Fruit fly (Drosophila melanogaster): ENCODE data around the gene Eaat1.

Gene Eaat1

dm6 chr2L:9388013-9388605, 54.7 kb downstream of the Eaat1 start (continued):
- TF ChIP-seq NC2β (GFP tag; optimal IDR thresholded peaks at IDR 0.05) (peak; percentile 29), CG6791 (GFP tag; IDR thresholded peaks at IDR 0.05; ENCODE audit: partially characterized antibody) (no peak), ase (GFP tag; IDR thresholded peaks at IDR 0.05) (0 out of 3 replicates have a peak, but pooled peaks have one; percentile 27), crc (GFP tag; optimal IDR thresholded peaks at IDR 0.05) (peak; percentile 50), CG3838 (GFP tag; optimal IDR thresholded peaks at IDR 0.05) (no peak), usp (GFP tag; optimal IDR thresholded peaks at IDR 0.05) (no peak), CG15073 (GFP tag; optimal IDR thresholded peaks at IDR 0.05) (no peak), vfl (GFP tag; optimal IDR thresholded peaks at IDR 0.05) (peak; percentile 81), ken (GFP tag; IDR thresholded peaks at IDR 0.05) (0 out of 3 replicates have a peak, but pooled peaks have one; percentile 54), ssp (GFP tag; IDR thresholded peaks at IDR 0.05) (no peak), CG1602 (GFP tag; optimal IDR thresholded peaks at IDR 0.05) (peak; percentile 34), H2.0 (GFP tag; IDR thresholded peaks at IDR 0.05) (peak; percentile 68), eve (GFP tag; optimal IDR thresholded peaks at IDR 0.05) (peak in 1 of 2 experiments; percentile 31), CG1832 (GFP tag; optimal IDR thresholded peaks at IDR 0.05) (no peak), Rx (GFP tag; IDR thresholded peaks at IDR 0.05) (no peak), CG3407 (GFP tag; optimal IDR thresholded peaks at IDR 0.05) (no peak), Scr (GFP tag; IDR thresholded peaks at IDR 0.05; ENCODE audit: partially characterized antibody) (no peak), so (GFP tag; IDR thresholded peaks at IDR 0.05) (peak; percentile 76; the same call in 2 of the 3 replicates), Hr78 (GFP tag; optimal IDR thresholded peaks at IDR 0.05) (no peak), unpg (GFP tag; optimal IDR thresholded peaks at IDR 0.05) (peak; percentile 76), CG12219 (GFP tag; optimal IDR thresholded peaks at IDR 0.05) (peak; percentile 21), tin (GFP tag; optimal IDR thresholded peaks at IDR 0.05) (peak; percentile 54), HmgZ (tag; optimal IDR thresholded peaks at IDR 0.05) (peak; percentile 64), CG9932 (GFP tag; IDR thresholded peaks at IDR 0.05) (peak; percentile 93), ro (GFP tag; IDR thresholded peaks at IDR 0.05) (peak; percentile 26; the same call in 1 of the 2 replicates), CG4328 (GFP tag; optimal IDR thresholded peaks at IDR 0.05) (no peak), PHDP (tag; optimal IDR thresholded peaks at IDR 0.05) (peak; percentile 69), Dip2 (GFP tag; IDR thresholded peaks at IDR 0.05) (no peak), Dp (GFP tag; optimal IDR thresholded peaks at IDR 0.05) (no peak), CG9727 (GFP tag; optimal IDR thresholded peaks at IDR 0.05) (peak; percentile 57), Mes4 (GFP tag; optimal IDR thresholded peaks at IDR 0.05) (peak; percentile 45), z (GFP tag; IDR thresholded peaks at IDR 0.05) (no peak), CG7987 (GFP tag; optimal IDR thresholded peaks at IDR 0.05) (peak; percentile 14), slbo (GFP tag; IDR thresholded peaks at IDR 0.05) (peak; percentile 90), Bteb2 (GFP tag; optimal IDR thresholded peaks at IDR 0.05) (peak; percentile 65), CG10209 (GFP tag; optimal IDR thresholded peaks at IDR 0.05) (peak; percentile 68), CG1529 (GFP tag; optimal IDR thresholded peaks at IDR 0.05) (no peak), CG13775 (GFP tag; optimal IDR thresholded peaks at IDR 0.05) (peak; percentile 51), phol (tag; optimal IDR thresholded peaks at IDR 0.05) (peak; percentile 51), CG4730 (GFP tag; IDR thresholded peaks at IDR 0.05) (peak; percentile 26; the same call in 1 of the 2 replicates), CG17359 (tag; optimal IDR thresholded peaks at IDR 0.05) (peak; percentile 43), Dip3 (GFP tag; optimal IDR thresholded peaks at IDR 0.05) (peak; percentile 91), CG14014 (GFP tag; IDR thresholded peaks at IDR 0.05) (peak; percentile 69), CG10654 (GFP tag; optimal IDR thresholded peaks at IDR 0.05) (peak; percentile 46), Hsf (GFP tag; optimal IDR thresholded peaks at IDR 0.05) (peak; percentile 59), Eip74EF (GFP tag; optimal IDR thresholded peaks at IDR 0.05) (no peak), Dek (tag; optimal IDR thresholded peaks at IDR 0.05) (peak; percentile 69), CG17186 (GFP tag; optimal IDR thresholded peaks at IDR 0.05) (no peak), hbn (GFP tag; IDR thresholded peaks at IDR 0.05; ENCODE audit: partially characterized antibody) (no peak), pho (GFP tag; optimal IDR thresholded peaks at IDR 0.05) (peak; percentile 80)

All from whole organism, embryonic.